Worm (Caenorhabditis elegans): ENCODE results near the gene nadk-1.

nadk-1 gene

ce11 chrIV:1469093-1469492, 12.2 kb downstream of the nadk-1 start:
- TF ChIP-seq blmp-1 (tag; optimal IDR thresholded peaks at IDR 0.05) (no peak), nhr-237 (tag; optimal IDR thresholded peaks at IDR 0.05) (no peak), nhr-2 (tag; optimal IDR thresholded peaks at IDR 0.05) (no peak), ham-2 (GFP tag; optimal IDR thresholded peaks at IDR 0.05) (no peak), elt-3 (tag; optimal IDR thresholded peaks at IDR 0.05) (no peak), hlh-1 (tag; optimal IDR thresholded peaks at IDR 0.05) (no peak), lin-13 (tag; optimal IDR thresholded peaks at IDR 0.05) (no peak), ztf-11 (tag; optimal IDR thresholded peaks at IDR 0.05) (no peak), snpc-4 (tag; optimal IDR thresholded peaks at IDR 0.05) (no peak), ceh-83 (GFP tag; optimal IDR thresholded peaks at IDR 0.05) (no peak), mab-5 (tag; optimal IDR thresholded peaks at IDR 0.05) (no peak), nhr-28 (tag; optimal IDR thresholded peaks at IDR 0.05) (no peak), cnd-1 (tag; optimal IDR thresholded peaks at IDR 0.05) (no peak), nhr-76 (tag; optimal IDR thresholded peaks at IDR 0.05) (no peak), lsy-2 (tag; optimal IDR thresholded peaks at IDR 0.05) (no peak), unc-62 (GFP tag; optimal IDR thresholded peaks at IDR 0.05) (no peak)

DNA sequence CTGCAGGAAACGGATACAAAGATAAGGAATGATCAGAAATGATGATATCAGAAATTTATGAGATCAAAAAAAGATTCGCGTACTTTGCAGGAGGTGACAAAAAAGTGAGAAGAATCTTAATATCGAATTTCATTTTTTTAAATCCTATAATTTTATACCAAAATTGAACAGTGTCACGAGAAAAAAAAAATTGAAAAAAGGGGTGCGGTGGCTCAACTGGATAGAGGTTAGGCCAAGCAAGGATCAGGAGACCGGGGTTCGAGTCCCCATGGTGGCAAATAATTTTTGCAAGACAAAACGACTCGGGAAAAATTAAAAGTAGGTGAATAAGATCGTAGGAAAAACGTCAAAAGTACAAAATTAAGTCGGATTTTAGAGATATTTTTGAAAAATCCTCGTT, 13.5 kb downstream of the nadk-1 start:
- no peak for TF ChIP-seq zip-8 (tag; optimal IDR thresholded peaks at IDR 0.05)
- TF ChIP-seq unc-120 (tag; optimal IDR thresholded peaks at IDR 0.05; ENCODE audit: poor library complexity, severe bottlenecking) = no peak
- no peak for TF ChIP-seq mls-2 (tag; optimal IDR thresholded peaks at IDR 0.05)
- no peak for TF ChIP-seq ceh-39 (tag; optimal IDR thresholded peaks at IDR 0.05)
- no peak for TF ChIP-seq hlh-1 (tag; optimal IDR thresholded peaks at IDR 0.05)
- TF ChIP-seq lsy-2 (tag; optimal IDR thresholded peaks at IDR 0.05) = no peak
- no peak for TF ChIP-seq blmp-1 (tag; optimal IDR thresholded peaks at IDR 0.05)
- no peak for TF ChIP-seq lin-13 (tag; optimal IDR thresholded peaks at IDR 0.05)
- no peak for TF ChIP-seq mep-1 (tag; optimal IDR thresholded peaks at IDR 0.05)
- no peak for TF ChIP-seq nhr-237 (tag; optimal IDR thresholded peaks at IDR 0.05)
- no peak for TF ChIP-seq ces-1 (GFP tag; optimal IDR thresholded peaks at IDR 0.05)
- TF ChIP-seq sptf-1 (tag; optimal IDR thresholded peaks at IDR 0.05) = no peak
- TF ChIP-seq bed-3 (GFP tag; optimal IDR thresholded peaks at IDR 0.05) = no peak
- TF ChIP-seq sem-2 (GFP tag; optimal IDR thresholded peaks at IDR 0.05) = no peak
- TF ChIP-seq unc-62 (GFP tag; optimal IDR thresholded peaks at IDR 0.05) = no peak
- TF ChIP-seq ceh-83 (GFP tag; optimal IDR thresholded peaks at IDR 0.05) = no peak

- TF ChIP-seq elt-1 (tag; optimal IDR thresholded peaks at IDR 0.05; ENCODE audit: borderline replicate concordance, insufficient read depth) (no peak), snpc-4 (tag; optimal IDR thresholded peaks at IDR 0.05) (no peak), mls-2 (tag; optimal IDR thresholded peaks at IDR 0.05) (no peak), unc-62 (GFP tag; optimal IDR thresholded peaks at IDR 0.05) (no peak), ceh-83 (GFP tag; optimal IDR thresholded peaks at IDR 0.05) (no peak), blmp-1 (tag; optimal IDR thresholded peaks at IDR 0.05) (no peak), unc-39 (tag; optimal IDR thresholded peaks at IDR 0.05) (no peak)
Measured at ce11 chrIV:1472145-1472544, 15.3 kb downstream of the nadk-1 start.

DNA sequence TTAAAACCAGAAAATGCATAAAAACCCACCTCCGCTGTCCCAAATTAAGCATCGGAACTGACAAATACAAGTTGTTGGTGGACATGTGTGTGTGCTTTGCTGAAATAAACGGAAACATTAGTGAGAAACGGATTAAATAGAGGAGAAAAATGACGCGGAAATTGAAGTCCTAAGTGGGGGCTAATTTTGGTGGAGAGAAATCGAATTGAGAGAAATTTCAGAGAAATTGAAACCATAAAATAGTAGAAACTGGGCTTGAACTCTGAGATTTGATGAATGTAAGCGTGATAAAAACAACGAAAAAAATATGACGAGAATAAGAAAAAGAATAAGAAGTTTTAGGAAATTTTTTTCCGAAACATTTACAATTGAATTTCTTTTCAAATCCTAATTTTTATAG, 18.1 kb downstream of the nadk-1 start, which contains the start of gene Y77E11A.12:
TSS of gene Y77E11A.12 (minus strand) at position 101 of the 400 bp plus-strand sequence.
- TF ChIP-seq unc-39 (tag; optimal IDR thresholded peaks at IDR 0.05) (no peak), bed-3 (GFP tag; optimal IDR thresholded peaks at IDR 0.05) (no peak), ceh-83 (GFP tag; optimal IDR thresholded peaks at IDR 0.05) (no peak), drap-1 (GFP tag; optimal IDR thresholded peaks at IDR 0.05) (no peak), flh-1 (GFP tag; optimal IDR thresholded peaks at IDR 0.05) (no peak), cnd-1 (tag; optimal IDR thresholded peaks at IDR 0.05) (no peak), M03D4.4 (tag; optimal IDR thresholded peaks at IDR 0.05) (no peak)

ce11 chrIV:1478649-1479048, 21.8 kb downstream of the nadk-1 start:
- TF ChIP-seq snpc-4 (tag; optimal IDR thresholded peaks at IDR 0.05) (no peak), sem-2 (GFP tag; optimal IDR thresholded peaks at IDR 0.05) (no peak), flh-1 (GFP tag; optimal IDR thresholded peaks at IDR 0.05) (no peak), drap-1 (GFP tag; optimal IDR thresholded peaks at IDR 0.05) (no peak), mab-5 (tag; optimal IDR thresholded peaks at IDR 0.05) (no peak), ceh-43 (GFP tag; optimal IDR thresholded peaks at IDR 0.05) (no peak), mep-1 (tag; optimal IDR thresholded peaks at IDR 0.05) (no peak), blmp-1 (tag; optimal IDR thresholded peaks at IDR 0.05) (no peak), unc-62 (GFP tag; optimal IDR thresholded peaks at IDR 0.05) (no peak), tbx-8 (GFP tag; optimal IDR thresholded peaks at IDR 0.05) (no peak), pha-4 (tag; optimal IDR thresholded peaks at IDR 0.05) (no peak), sptf-1 (tag; optimal IDR thresholded peaks at IDR 0.05) (no peak), elt-3 (tag; optimal IDR thresholded peaks at IDR 0.05) (no peak), ceh-83 (GFP tag; optimal IDR thresholded peaks at IDR 0.05) (no peak), nhr-76 (tag; optimal IDR thresholded peaks at IDR 0.05) (no peak), nhr-12 (tag; optimal IDR thresholded peaks at IDR 0.05) (no peak), nhr-237 (tag; optimal IDR thresholded peaks at IDR 0.05) (no peak), mls-2 (tag; optimal IDR thresholded peaks at IDR 0.05) (no peak), ham-2 (GFP tag; optimal IDR thresholded peaks at IDR 0.05) (no peak)
